Fruit fly (Drosophila melanogaster) Kc167 (cell line): ENCODE measurements around the gene CG18749.

Experiments
- h ChIP-seq: fragments of >200 bp; optimal IDR thresholded peaks from 3 replicates; lab custom pipeline; 2018; ENCODE audit warnings: missing external identifiers
- psq ChIP-seq: fragments of >200 bp; optimal IDR thresholded peaks from 2 replicates; lab custom pipeline; 2017; ENCODE audit warnings: missing external identifiers
- ttk ChIP-seq: sonication (Bioruptor generic); optimal IDR thresholded peaks from 2 replicates; lab custom pipeline; 2017; ENCODE audit warnings: missing external identifiers

dm6 chr3R:8208378-8209021, 35.4 kb upstream of the CG18749 start:
- no peak for TF ChIP-seq h (lab: Kevin White, UChicago)
- no peak for TF ChIP-seq psq (lab: Kevin White, UChicago)
- TF ChIP-seq ttk (lab: Kevin White, UChicago), result no peak
